Worm (Caenorhabditis elegans) whole organism, L1 larva: Measurements from ENCODE around the gene C04E6.7.

Source experiments
- C16A3.4 ChIP-seq: fragments of 150-350 bp; optimal IDR thresholded peaks from 2 replicates; lab custom pipeline; 2014; ENCODE audit warnings: missing biosample characterization, missing genetic modification characterization
- alr-1 ChIP-seq: fragments of 200-800 bp; sonication (Bioruptor generic); optimal IDR thresholded peaks from 2 replicates; lab custom pipeline; 2018; ENCODE audit warnings: borderline replicate concordance, mild to moderate bottlenecking, missing genetic modification characterization, missing compliant biosample characterization
- aly-2 ChIP-seq: fragments of 150-350 bp; optimal IDR thresholded peaks from 2 replicates; lab custom pipeline; 2014; ENCODE audit warnings: missing biosample characterization, missing genetic modification characterization
- ama-1 ChIP-seq: fragments of 150-350 bp; optimal IDR thresholded peaks from 2 replicates; lab custom pipeline; 2014
- blmp-1 ChIP-seq: fragments of 150-350 bp; optimal IDR thresholded peaks from 2 replicates; lab custom pipeline; 2014; ENCODE audit warnings: missing biosample characterization, missing genetic modification characterization
- ceh-63 ChIP-seq: fragments of 200-800 bp; sonication (Bioruptor generic); optimal IDR thresholded peaks from 2 replicates; lab custom pipeline; 2018; ENCODE audit warnings: mild to moderate bottlenecking, missing genetic modification characterization, missing compliant biosample characterization
- ceh-8 ChIP-seq: fragments of 200-800 bp; sonication (Bioruptor generic); optimal IDR thresholded peaks from 2 replicates; lab custom pipeline; 2018; ENCODE audit warnings: mild to moderate bottlenecking, missing genetic modification characterization, moderate library complexity, missing compliant biosample characterization
- ceh-82 ChIP-seq, 3 experiments: fragments of 150-350 bp in 1 of 3; sonication (generic microtip) in 2 of 3; optimal IDR thresholded peaks; 2 replicates each; lab custom pipeline; 2014 to 2017; ENCODE audit warnings: missing biosample characterization in 3 of 3, missing genetic modification characterization in 3 of 3
- ceh-88 ChIP-seq: fragments of 200-800 bp; sonication (Bioruptor generic); IDR thresholded peaks from 2 replicates; pipeline ENCODE4 v1.3.6; 2022; ENCODE audit warnings: missing genetic modification characterization, missing compliant biosample characterization
- ceh-90 ChIP-seq: sonication (generic microtip); optimal IDR thresholded peaks from 2 replicates; lab custom pipeline; 2016; ENCODE audit warnings: missing genetic modification characterization, missing compliant biosample characterization
- ces-1 ChIP-seq: fragments of 150-350 bp; optimal IDR thresholded peaks from 2 replicates; lab custom pipeline; 2014; ENCODE audit warnings: missing biosample characterization, missing genetic modification reagents, missing genetic modification characterization
- dsc-1 ChIP-seq: sonication (generic microtip); optimal IDR thresholded peaks from 2 replicates; lab custom pipeline; 2016; ENCODE audit warnings: mild to moderate bottlenecking, missing genetic modification characterization, missing compliant biosample characterization
- efl-1 ChIP-seq, 4 experiments: fragments of 150-350 bp; optimal IDR thresholded peaks in 3 of 4; peaks in 1 of 4; 1 replicate in 1 of 4; 2 replicates in 3 of 4; lab custom pipeline; 2014; ENCODE audit warnings: missing biosample characterization in 2 of 4, missing genetic modification characterization in 2 of 4, missing genetic modification reagents in 2 of 4
- efl-3 ChIP-seq: fragments of 200-800 bp; sonication (Bioruptor generic); optimal IDR thresholded peaks from 2 replicates; lab custom pipeline; 2018; ENCODE audit warnings: mild to moderate bottlenecking, missing genetic modification characterization, missing compliant biosample characterization
- egl-13 ChIP-seq: sonication (generic microtip); optimal IDR thresholded peaks from 2 replicates; lab custom pipeline; 2016; ENCODE audit warnings: missing genotype, missing genetic modification reagents, missing genetic modification characterization, missing compliant biosample characterization
- elt-2 ChIP-seq: sonication (generic microtip); optimal IDR thresholded peaks from 2 replicates; lab custom pipeline; 2016; ENCODE audit warnings: missing genetic modification characterization, mild to moderate bottlenecking, inconsistent platforms, missing compliant biosample characterization, missing genetic modification reagents
- hlh-4 ChIP-seq: sonication (generic microtip); optimal IDR thresholded peaks from 2 replicates; lab custom pipeline; 2016; ENCODE audit warnings: mild to moderate bottlenecking, missing genetic modification characterization, missing compliant biosample characterization
- hpl-2 ChIP-seq: fragments of 150-350 bp; optimal IDR thresholded peaks from 2 replicates; lab custom pipeline; 2014; ENCODE audit warnings: missing biosample characterization, missing genetic modification reagents, missing genetic modification characterization
- jun-1 ChIP-seq: fragments of 150-350 bp; optimal IDR thresholded peaks from 2 replicates; lab custom pipeline; 2014; ENCODE audit warnings: missing biosample characterization, missing genetic modification reagents, missing genetic modification characterization
- lin-13 ChIP-seq: fragments of 150-350 bp; optimal IDR thresholded peaks from 2 replicates; lab custom pipeline; 2014; ENCODE audit warnings: missing biosample characterization, missing genetic modification reagents, missing genetic modification characterization
- lin-14 ChIP-seq: fragments of 200-800 bp; sonication (Bioruptor generic); optimal IDR thresholded peaks from 2 replicates; lab custom pipeline; 2018; ENCODE audit warnings: mild to moderate bottlenecking, missing genetic modification characterization, moderate library complexity, missing compliant biosample characterization
- lin-39 ChIP-seq: fragments of 150-350 bp; optimal IDR thresholded peaks from 2 replicates; lab custom pipeline; 2014; ENCODE audit warnings: missing biosample characterization, missing genetic modification reagents, missing genetic modification characterization
- mep-1 ChIP-seq: fragments of 150-350 bp; optimal IDR thresholded peaks from 2 replicates; lab custom pipeline; 2014; ENCODE audit warnings: missing biosample characterization, missing genetic modification characterization
- nhr-19 ChIP-seq: fragments of 200-800 bp; sonication (Bioruptor generic); conservative IDR thresholded peaks from 2 replicates; pipeline ENCODE4 v1.3.6; 2022; ENCODE audit warnings: missing genetic modification characterization, missing compliant biosample characterization
- nhr-20 ChIP-seq: sonication (generic microtip); optimal IDR thresholded peaks from 2 replicates; lab custom pipeline; 2016; ENCODE audit warnings: mild to moderate bottlenecking, missing genetic modification characterization, missing compliant biosample characterization
- pax-3 ChIP-seq: fragments of 200-800 bp; sonication (Bioruptor generic); optimal IDR thresholded peaks from 2 replicates; lab custom pipeline; 2018; ENCODE audit warnings: mild to moderate bottlenecking, missing genetic modification characterization, moderate library complexity, missing compliant biosample characterization
- rnt-1 ChIP-seq: sonication (generic microtip); optimal IDR thresholded peaks from 2 replicates; lab custom pipeline; 2016; ENCODE audit warnings: mild to moderate bottlenecking, missing genetic modification characterization, moderate library complexity, missing compliant biosample characterization
- skn-1 ChIP-seq: fragments of 150-350 bp; optimal IDR thresholded peaks from 2 replicates; lab custom pipeline; 2014; ENCODE audit warnings: missing biosample characterization, missing genetic modification characterization
- sox-4 ChIP-seq: sonication (generic microtip); optimal IDR thresholded peaks from 2 replicates; lab custom pipeline; 2016; ENCODE audit warnings: missing genetic modification characterization, missing compliant biosample characterization
- sptf-1 ChIP-seq: fragments of 150-350 bp; optimal IDR thresholded peaks from 2 replicates; lab custom pipeline; 2014; ENCODE audit warnings: missing biosample characterization, missing genetic modification characterization
- tbx-2 ChIP-seq: sonication (generic microtip); optimal IDR thresholded peaks from 2 replicates; lab custom pipeline; 2016; ENCODE audit warnings: missing genetic modification characterization, missing compliant biosample characterization
- tlp-1 ChIP-seq: fragments of 150-350 bp; optimal IDR thresholded peaks from 2 replicates; lab custom pipeline; 2014; ENCODE audit warnings: missing biosample characterization, missing genetic modification characterization
- unc-98 ChIP-seq: fragments of 200-800 bp; sonication (Bioruptor generic); IDR thresholded peaks from 2 replicates; pipeline ENCODE4 v1.3.6; 2022; ENCODE audit warnings: missing genetic modification characterization, missing compliant biosample characterization
- vab-15 ChIP-seq: sonication (generic microtip); optimal IDR thresholded peaks from 2 replicates; lab custom pipeline; 2017; ENCODE audit warnings: missing genotype, mild to moderate bottlenecking, missing genetic modification characterization, missing compliant biosample characterization
- zag-1 ChIP-seq: fragments of 150-350 bp; optimal IDR thresholded peaks from 2 replicates; lab custom pipeline; 2014; ENCODE audit warnings: missing biosample characterization, missing genetic modification characterization
- ztf-11 ChIP-seq, 2 experiments: sonication (generic microtip); optimal IDR thresholded peaks; 2 replicates each; lab custom pipeline; 2016 to 2017; ENCODE audit warnings: missing genetic modification characterization in 2 of 2, missing biosample characterization in 1 of 2, missing compliant biosample characterization in 1 of 2
- ztf-4 ChIP-seq: fragments of 150-350 bp; optimal IDR thresholded peaks from 2 replicates; lab custom pipeline; 2014; ENCODE audit warnings: missing biosample characterization, missing genetic modification characterization

C04E6.7 gene

DNA sequence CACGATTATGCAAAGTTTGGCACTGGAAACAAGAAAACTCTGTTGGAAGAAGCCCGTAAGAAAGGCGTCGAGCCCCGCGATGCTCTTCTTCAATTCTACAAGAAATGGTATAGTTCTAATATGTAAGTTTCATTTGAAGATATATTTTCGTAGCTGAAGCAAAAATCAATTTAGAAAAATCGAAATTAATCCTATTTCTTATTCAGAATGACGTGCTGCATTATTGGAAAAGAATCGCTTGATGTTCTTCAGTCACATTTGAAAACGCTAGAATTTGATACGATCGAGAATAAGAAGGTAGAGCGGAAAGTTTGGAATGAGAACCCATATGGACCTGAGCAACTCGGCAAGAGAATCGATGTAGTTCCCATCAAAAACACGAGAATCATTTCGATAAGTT lies 16.1 kb upstream of the C04E6.7 start:
- TF ChIP-seq ceh-63 (GFP tag; lab: Kevin White, UChicago) (no peak), ztf-11 (tag; optimal IDR thresholded peaks at IDR 0.05; lab: Kevin White, UChicago) (no peak), vab-15 (tag; lab: Kevin White, UChicago) (no peak), ceh-8 (GFP tag; lab: Kevin White, UChicago) (no peak), hpl-2 (no peak), alr-1 (tag; lab: Kevin White, UChicago) (no peak), nhr-20 (tag; lab: Kevin White, UChicago) (no peak), C16A3.4 (tag; lab: Kevin White, UChicago) (no peak), mep-1 (tag; lab: Kevin White, UChicago) (no peak), pax-3 (no peak), dsc-1 (tag; lab: Kevin White, UChicago) (no peak), ceh-82 (tag; optimal IDR thresholded peaks at IDR 0.05; lab: Kevin White, UChicago) (no peak)

ce11 chrV:5880064-5880463 lies 13.1 kb upstream of the C04E6.7 start, which contains the start of gene C02G6.3:
Gene C02G6.3 (plus strand): TSS chrV:5880364.
- no peak for TF ChIP-seq sox-4 (tag; lab: Kevin White, UChicago)
- TF ChIP-seq efl-3 (GFP tag; lab: Kevin White, UChicago), result no peak
- TF ChIP-seq ceh-90 (tag; lab: Kevin White, UChicago), result no peak
- TF ChIP-seq ceh-82 (tag; optimal IDR thresholded peaks at IDR 0.05; lab: Kevin White, UChicago), result no peak
- no peak for TF ChIP-seq jun-1 (tag; lab: Kevin White, UChicago)
- TF ChIP-seq ceh-88 (GFP tag; lab: Robert Waterston, UW), result no peak
- TF ChIP-seq blmp-1 (tag; lab: Kevin White, UChicago), result no peak
- no peak for TF ChIP-seq skn-1 (tag; lab: Kevin White, UChicago)
- no peak for TF ChIP-seq tbx-2

ce11 chrV:5882429-5882828 lies 10.7 kb upstream of the C04E6.7 start:
- TF ChIP-seq hpl-2 (no peak), lin-13 (GFP tag; lab: Kevin White, UChicago) (no peak), elt-2 (peak; percentile 79)

- TF ChIP-seq egl-13 (no peak), mep-1 (tag; lab: Kevin White, UChicago) (no peak), sptf-1 (no peak), zag-1 (no peak), tlp-1 (tag; lab: Kevin White, UChicago) (no peak), aly-2 (tag; lab: Kevin White, UChicago) (no peak), efl-3 (GFP tag; lab: Kevin White, UChicago) (no peak), ztf-4 (tag; lab: Kevin White, UChicago) (no peak), ama-1 (no peak), ces-1 (no peak)
Measured at ce11 chrV:5883735-5884134, 9.4 kb upstream of the C04E6.7 start, which contains the start of gene C04E6.8. Gene C04E6.8 (minus strand): TSS chrV:5883835.

- TF ChIP-seq lin-39 (tag; lab: Kevin White, UChicago) (no peak), ceh-8 (GFP tag; lab: Kevin White, UChicago) (no peak), unc-98 (GFP tag; lab: Robert Waterston, UW) (no peak), efl-1 (optimal IDR thresholded peaks at IDR 0.05; lab: Kevin White, UChicago) (no peak), efl-1 (GFP tag; optimal IDR thresholded peaks at IDR 0.05 in 1 of 2; lab: Kevin White, UChicago) (peak in 1 of 2 experiments; percentile 86), ces-1 (no peak), ztf-4 (tag; lab: Kevin White, UChicago) (no peak)
Measured at ce11 chrV:5888820-5889219, 4.3 kb upstream of the C04E6.7 start.

ce11 chrV:5891204-5891603 lies 1.9 kb upstream of the C04E6.7 start:
- peak; percentile 67 for TF ChIP-seq lin-14 (GFP tag; lab: Kevin White, UChicago)
- peak; percentile 6 for TF ChIP-seq rnt-1
- no peak for TF ChIP-seq hlh-4 (tag; lab: Kevin White, UChicago)
- TF ChIP-seq nhr-19 (GFP tag; lab: Robert Waterston, UW), result no peak
